Worm (Caenorhabditis elegans): ENCODE measurements around the gene srh-20.

ce11 chrV:4918664-4919257, 6.0 kb upstream of the srh-20 start, which contains the start of gene C02E7.6:
- TF ChIP-seq elt-3 (tag; optimal IDR thresholded peaks at IDR 0.05) (no peak), tbx-8 (GFP tag; optimal IDR thresholded peaks at IDR 0.05) (no peak), mab-5 (tag; optimal IDR thresholded peaks at IDR 0.05) (no peak), unc-62 (GFP tag; optimal IDR thresholded peaks at IDR 0.05) (peak; percentile 16), elt-1 (tag; optimal IDR thresholded peaks at IDR 0.05; ENCODE audit: borderline replicate concordance, insufficient read depth) (peak; percentile 90)

Data from whole organism, mixed stage, embryonic.